Fruit fly (Drosophila melanogaster) Kc167 (cell line): ENCODE results near the gene nAChRalpha1.

Experiments
- Myc ChIP-seq: fragments of >200 bp; optimal IDR thresholded peaks from 2 replicates; lab custom pipeline; 2017; ENCODE audit warnings: missing external identifiers
- Sin3A ChIP-seq: fragments of >200 bp; optimal IDR thresholded peaks from 2 replicates; lab custom pipeline; 2018; ENCODE audit warnings: missing external identifiers
- h ChIP-seq: fragments of >200 bp; optimal IDR thresholded peaks from 3 replicates; lab custom pipeline; 2018; ENCODE audit warnings: missing external identifiers
- insv ChIP-seq: fragments of >200 bp; optimal IDR thresholded peaks from 3 replicates; lab custom pipeline; 2018; ENCODE audit warnings: missing external identifiers
- psq ChIP-seq: fragments of >200 bp; optimal IDR thresholded peaks from 2 replicates; lab custom pipeline; 2017; ENCODE audit warnings: missing external identifiers

DNA sequence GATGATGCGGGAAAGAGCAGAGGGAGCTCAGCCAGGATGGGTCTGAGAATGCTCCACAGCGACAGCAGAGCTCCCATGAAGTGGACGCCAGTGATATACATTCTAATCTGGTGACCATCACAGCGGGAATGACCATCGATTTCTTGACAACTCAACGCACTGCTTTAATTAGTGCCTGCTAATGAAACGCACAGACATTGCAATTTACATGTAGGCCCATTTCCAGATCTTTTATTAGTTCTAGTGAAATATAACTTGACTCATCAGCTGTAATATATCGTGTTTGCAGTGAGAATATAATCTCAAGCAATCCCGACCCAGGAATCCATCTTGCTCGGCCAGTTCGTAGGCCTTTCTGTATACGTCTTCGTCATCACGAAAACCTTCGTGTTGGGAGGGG, 89.8 kb downstream of the nAChRalpha1 start, which contains the start of gene CG42811:
- TF ChIP-seq h = no peak
- TF ChIP-seq psq (lab: Kevin White, UChicago) = no peak
- TF ChIP-seq insv (lab: Kevin White, UChicago) = no peak
- TF ChIP-seq Myc (lab: Kevin White, UChicago) = no peak
- no peak for TF ChIP-seq Sin3A
